Fruit fly (Drosophila melanogaster) whole organism, wandering third instar larva: Measurements from ENCODE around the gene CG2652.

Source experiments
- foxo ChIP-seq, 2 experiments: fragments of 200-800 bp; sonication (Bioruptor generic); optimal IDR thresholded peaks; 2 replicates in 1 of 2; 3 replicates in 1 of 2; lab custom pipeline; 2016 to 2017; ENCODE audit warnings: missing biosample characterization in 2 of 2, missing genetic modification characterization in 2 of 2
- h ChIP-seq: fragments of 200-800 bp; sonication (Bioruptor generic); optimal IDR thresholded peaks from 3 replicates; lab custom pipeline; 2016; ENCODE audit warnings: missing biosample characterization, mild to moderate bottlenecking, missing genetic modification characterization
- psq ChIP-seq: fragments of 200-800 bp; sonication (Bioruptor generic); optimal IDR thresholded peaks from 3 replicates; lab custom pipeline; 2017; ENCODE audit warnings: missing biosample characterization, mild to moderate bottlenecking, missing genetic modification characterization, moderate library complexity
- tai ChIP-seq: sonication (Bioruptor generic); optimal IDR thresholded peaks from 2 replicates; lab custom pipeline; 2016; ENCODE audit warnings: missing biosample characterization, missing genetic modification characterization

DNA sequence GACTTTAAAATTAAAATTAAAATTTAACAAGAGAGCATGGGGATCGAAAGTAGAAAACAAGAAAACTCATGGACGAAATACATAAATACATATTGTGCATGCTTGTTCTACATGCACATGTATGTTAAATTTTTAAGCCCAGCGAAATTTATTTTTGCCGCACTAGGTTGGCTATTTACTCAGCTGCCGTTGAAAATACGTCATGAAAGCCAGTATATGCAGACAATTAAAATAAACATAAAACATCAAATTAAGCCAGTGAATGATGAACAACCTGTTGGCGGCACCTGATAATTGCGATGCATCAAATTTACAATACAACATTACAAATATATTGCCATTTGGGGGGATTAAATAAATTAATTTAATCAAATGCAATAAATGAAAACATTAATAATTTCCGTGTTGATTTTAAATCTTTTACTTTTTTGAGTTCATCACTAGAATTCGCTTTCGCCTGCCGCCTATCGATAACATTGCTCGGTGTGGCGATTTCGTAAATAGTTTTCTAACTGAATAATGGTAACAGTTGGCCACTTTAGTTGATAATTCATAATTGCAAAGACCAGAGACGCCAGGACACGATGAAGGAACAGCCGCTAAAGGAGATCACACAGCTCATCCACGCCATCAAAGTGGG, 21.5 kb upstream of the CG2652 start, which contains the start of gene eIF2Bbeta:
- TF ChIP-seq psq (GFP tag; lab: Kevin White, UChicago) (no peak), foxo (GFP tag; optimal IDR thresholded peaks at IDR 0.05; lab: Kevin White, UChicago) (no peak), tai (GFP tag; lab: Kevin White, UChicago) (no peak), h (GFP tag; lab: Kevin White, UChicago) (no peak)
